Worm (Caenorhabditis elegans) whole organism, midembryonic: Measurements from ENCODE around the gene ZK938.10.

Source experiments
- T22C8.4 ChIP-seq: fragments of 200-800 bp; sonication (Bioruptor generic); IDR thresholded peaks from 2 replicates; pipeline ENCODE4 v1.3.6; 2022; ENCODE audit warnings: missing genetic modification characterization, missing compliant biosample characterization
- cog-1 ChIP-seq: sonication (generic microtip); optimal IDR thresholded peaks from 2 replicates; lab custom pipeline; 2016; ENCODE audit warnings: missing genetic modification characterization, missing compliant biosample characterization
- flt-1 ChIP-seq: fragments of 200-800 bp; sonication (Bioruptor generic); IDR thresholded peaks from 2 replicates; pipeline ENCODE4 v1.3.6; 2022; ENCODE audit warnings: missing genetic modification characterization, missing compliant biosample characterization
- klf-2 ChIP-seq: fragments of 200-800 bp; sonication (Bioruptor generic); conservative IDR thresholded peaks from 2 replicates; pipeline ENCODE4 v1.3.6; 2022; ENCODE audit warnings: missing genetic modification reagents, missing genetic modification characterization, missing compliant biosample characterization
- med-1 ChIP-seq: sonication (generic microtip); optimal IDR thresholded peaks from 2 replicates; lab custom pipeline; 2017; ENCODE audit warnings: missing genetic modification characterization, mild to moderate bottlenecking, missing compliant biosample characterization, antibody characterized with exemption, missing genetic modification reagents; ENCODE audit not compliant: insufficient read depth
- ref-1 ChIP-seq: fragments of 200-800 bp; sonication (Bioruptor generic); conservative IDR thresholded peaks from 2 replicates; pipeline ENCODE4 v1.3.6; 2022; ENCODE audit warnings: missing genetic modification reagents, missing genetic modification characterization, missing compliant biosample characterization
- tab-1 ChIP-seq: fragments of 200-800 bp; sonication (Bioruptor generic); IDR thresholded peaks from 2 replicates; pipeline ENCODE4 v1.3.6; 2022; ENCODE audit warnings: missing genetic modification characterization, missing compliant biosample characterization
- ztf-23 ChIP-seq: fragments of 200-800 bp; sonication (Bioruptor generic); IDR thresholded peaks from 2 replicates; pipeline ENCODE4 v1.3.6; 2022; ENCODE audit warnings: missing genetic modification reagents, missing genetic modification characterization, missing compliant biosample characterization
- ztf-29 ChIP-seq: fragments of 200-800 bp; sonication (Bioruptor generic); IDR thresholded peaks from 2 replicates; pipeline ENCODE4 v1.3.6; 2022; ENCODE audit warnings: missing genetic modification reagents, missing genetic modification characterization, missing compliant biosample characterization

Gene ZK938.10

ce11 chrII:9859575-9859974, 8.7 kb upstream of the ZK938.10 start, which contains the start of gene chil-5:
chil-5 (minus strand) TSS chrII:9859675.
- TF ChIP-seq klf-2 (no peak), med-1 (GFP tag; lab: Kevin White, UChicago) (no peak), cog-1 (tag; lab: Kevin White, UChicago) (no peak), T22C8.4 (GFP tag; lab: Robert Waterston, UW) (no peak), ref-1 (GFP tag; lab: Robert Waterston, UW) (no peak), ztf-29 (GFP tag; lab: Robert Waterston, UW) (no peak), flt-1 (GFP tag; lab: Robert Waterston, UW) (no peak), tab-1 (GFP tag; lab: Robert Waterston, UW) (no peak), ztf-23 (GFP tag; lab: Robert Waterston, UW) (no peak)

ce11 chrII:9857791-9858190, 6.9 kb upstream of the ZK938.10 start, which contains the start of gene chil-6:
chil-6 (minus strand) TSS chrII:9857891.
- no peak for TF ChIP-seq ref-1 (GFP tag; lab: Robert Waterston, UW)
- no peak for TF ChIP-seq med-1 (GFP tag; lab: Kevin White, UChicago)
- TF ChIP-seq ztf-29 (GFP tag; lab: Robert Waterston, UW): no peak
- no peak for TF ChIP-seq cog-1 (tag; lab: Kevin White, UChicago)

DNA sequence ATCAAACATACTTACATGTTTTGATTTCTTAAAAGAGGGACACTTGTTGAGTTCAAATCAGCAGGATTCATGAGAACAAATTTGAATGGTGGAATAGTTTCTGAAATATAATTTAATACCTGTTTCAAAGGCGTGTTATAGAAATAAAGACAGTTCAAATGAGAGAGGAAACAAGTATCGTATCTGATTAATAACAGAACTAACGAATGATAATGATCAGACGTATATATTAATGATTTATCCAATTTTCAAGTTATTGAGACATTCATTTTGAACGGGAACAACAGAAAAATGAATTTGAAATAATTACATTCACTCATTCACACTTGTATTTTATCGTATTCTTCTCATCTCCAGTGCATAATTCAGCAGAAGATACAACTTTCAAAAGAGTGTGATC, 4.8 kb upstream of the ZK938.10 start, which contains the start of gene chil-4:
Gene chil-4 (minus strand): TSS at position 101 of the 400 bp plus-strand sequence.
- no peak for TF ChIP-seq ztf-29 (GFP tag; lab: Robert Waterston, UW)
- no peak for TF ChIP-seq med-1 (GFP tag; lab: Kevin White, UChicago)

DNA sequence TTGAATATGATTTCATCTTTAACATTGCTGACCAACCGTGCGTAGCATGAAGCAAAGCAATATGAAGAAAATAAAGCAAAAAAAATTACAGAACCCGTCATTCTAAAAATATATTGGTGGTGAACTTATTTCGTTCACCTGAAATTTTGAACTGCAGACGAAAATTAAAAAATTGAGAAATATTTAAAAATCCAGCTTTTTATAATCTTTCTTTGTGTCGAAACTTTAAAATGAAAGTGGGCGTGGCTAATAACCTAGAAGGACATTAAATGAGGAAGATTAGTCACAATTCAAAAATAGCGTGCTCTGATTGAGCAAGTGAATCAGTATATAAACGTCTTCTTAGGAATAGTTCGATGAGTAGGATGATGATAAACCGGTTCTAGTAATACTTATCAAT, 1.3 kb downstream of the ZK938.10 start, which contains the start of gene old-2:
Gene old-2 (minus strand): TSS at position 101 of the 400 bp plus-strand sequence.
- TF ChIP-seq cog-1 (tag; lab: Kevin White, UChicago) (no peak), klf-2 (no peak), ref-1 (GFP tag; lab: Robert Waterston, UW) (no peak), T22C8.4 (GFP tag; lab: Robert Waterston, UW) (no peak), med-1 (GFP tag; lab: Kevin White, UChicago) (no peak), flt-1 (GFP tag; lab: Robert Waterston, UW) (no peak)

- TF ChIP-seq tab-1 (GFP tag; lab: Robert Waterston, UW) (no peak), flt-1 (GFP tag; lab: Robert Waterston, UW) (no peak), klf-2 (no peak), cog-1 (tag; lab: Kevin White, UChicago) (no peak), ztf-29 (GFP tag; lab: Robert Waterston, UW) (no peak), T22C8.4 (GFP tag; lab: Robert Waterston, UW) (no peak), ref-1 (GFP tag; lab: Robert Waterston, UW) (no peak), med-1 (GFP tag; lab: Kevin White, UChicago) (no peak), ztf-23 (GFP tag; lab: Robert Waterston, UW) (no peak)
Measured at ce11 chrII:9845239-9845638, 5.6 kb downstream of the ZK938.10 start, which contains the start of gene chil-9. chil-9 (minus strand) TSS chrII:9845339.

- TF ChIP-seq ref-1 (GFP tag; lab: Robert Waterston, UW): no peak
- no peak for TF ChIP-seq klf-2
- TF ChIP-seq flt-1 (GFP tag; lab: Robert Waterston, UW): no peak
- no peak for TF ChIP-seq ztf-23 (GFP tag; lab: Robert Waterston, UW)
- no peak for TF ChIP-seq med-1 (GFP tag; lab: Kevin White, UChicago)
- TF ChIP-seq tab-1 (GFP tag; lab: Robert Waterston, UW): no peak
- TF ChIP-seq T22C8.4 (GFP tag; lab: Robert Waterston, UW): no peak
- no peak for TF ChIP-seq ztf-29 (GFP tag; lab: Robert Waterston, UW)
- no peak for TF ChIP-seq cog-1 (tag; lab: Kevin White, UChicago)
Measured at ce11 chrII:9841985-9842505, 8.8 kb downstream of the ZK938.10 start, which contains the start of gene rnh-1.2. rnh-1.2 (minus strand) TSS chrII:9842035.

- TF ChIP-seq ztf-23 (GFP tag; lab: Robert Waterston, UW) (no peak), ztf-29 (GFP tag; lab: Robert Waterston, UW) (no peak), ref-1 (GFP tag; lab: Robert Waterston, UW) (no peak), tab-1 (GFP tag; lab: Robert Waterston, UW) (no peak), flt-1 (GFP tag; lab: Robert Waterston, UW) (no peak), T22C8.4 (GFP tag; lab: Robert Waterston, UW) (no peak), cog-1 (tag; lab: Kevin White, UChicago) (no peak), med-1 (GFP tag; lab: Kevin White, UChicago) (no peak), klf-2 (no peak)
Measured at ce11 chrII:9840313-9840712, 10.5 kb downstream of the ZK938.10 start, which contains the start of gene ZK938.11. ZK938.11 (minus strand) TSS chrII:9840413.

DNA sequence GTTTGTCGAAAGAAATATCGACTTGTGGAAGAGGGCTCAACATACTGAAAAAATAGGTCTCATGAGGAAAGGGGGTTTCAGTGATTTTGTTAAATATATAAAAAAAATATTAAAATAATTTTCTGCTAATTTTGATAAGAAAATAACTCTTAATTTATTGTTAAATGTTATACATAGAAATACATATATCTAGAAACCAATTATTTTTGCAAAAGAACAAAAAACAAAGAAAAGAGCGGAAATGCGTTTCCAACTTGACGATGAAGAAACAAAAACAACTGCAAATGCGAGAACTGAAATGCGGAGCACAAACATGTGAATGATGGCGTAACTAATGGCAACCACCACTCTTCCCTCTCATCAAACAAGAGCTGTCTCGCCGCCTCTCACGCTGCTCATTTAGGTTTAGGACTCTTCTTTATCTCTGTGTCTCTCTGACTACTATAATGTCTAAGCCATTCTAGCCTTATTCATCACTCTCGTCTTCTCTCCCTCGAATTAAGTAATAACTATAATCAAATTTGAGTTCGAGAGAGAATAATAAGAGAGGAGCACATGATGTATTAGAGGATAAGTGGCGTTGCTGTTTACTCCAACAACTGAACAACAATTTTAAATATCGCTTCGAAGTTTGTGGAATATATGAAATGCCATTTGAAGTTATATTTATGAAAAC, 12.4 kb downstream of the ZK938.10 start, which contains the start of gene arrd-4:
Gene arrd-4 (minus strand): TSS at position 51 of the 676 bp plus-strand sequence.
- TF ChIP-seq ztf-29 (GFP tag; lab: Robert Waterston, UW) (no peak), tab-1 (GFP tag; lab: Robert Waterston, UW) (0 out of 2 replicates have a peak, but pooled peaks have one; percentile 7)

ce11 chrII:9835958-9836357, 14.9 kb downstream of the ZK938.10 start:
- TF ChIP-seq T22C8.4 (GFP tag; lab: Robert Waterston, UW) (no peak), tab-1 (GFP tag; lab: Robert Waterston, UW) (no peak), ztf-29 (GFP tag; lab: Robert Waterston, UW) (no peak), ztf-23 (GFP tag; lab: Robert Waterston, UW) (no peak), klf-2 (no peak)
